ENCODE assay signal across 1 fruit fly cellular context in the genomic region with DNA sequence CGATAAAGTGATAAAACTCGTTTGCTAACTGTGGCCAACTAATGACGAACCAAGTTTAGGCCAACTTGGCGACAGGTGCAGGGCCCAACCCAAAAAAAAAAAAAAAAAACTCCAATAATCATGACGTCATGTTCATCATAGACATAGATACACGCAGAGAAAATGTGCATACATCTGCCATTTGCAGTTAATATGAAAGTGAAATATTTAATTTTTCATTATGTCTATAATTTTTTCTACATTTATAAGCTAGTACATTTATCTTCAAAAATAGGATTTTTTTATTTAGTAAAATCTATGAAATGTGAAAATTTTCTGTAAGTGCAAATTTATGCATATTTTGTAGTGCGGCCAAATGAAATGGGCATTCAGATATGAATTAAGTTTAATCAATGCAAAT.
TF ChIP-seq lines count a peak whose summit lies in the region.

No protein-coding gene starts in this region.

TF ChIP-seq in whole organism, embryonic, 481 proteins besides CTCF, POLR2A, EP300 and RAD21 (continued from another document):
- TF ChIP-seq ham (GFP tag; IDR thresholded peaks at IDR 0.05; lab: Robert Waterston, UW): no peak
- TF ChIP-seq Atf3 (GFP tag; optimal IDR thresholded peaks at IDR 0.05; lab: Kevin White, UChicago): peak; percentile 17
- no peak for TF ChIP-seq cad (GFP tag; optimal IDR thresholded peaks at IDR 0.05; lab: Kevin White, UChicago)
- no peak for TF ChIP-seq gt (GFP tag; IDR thresholded peaks at IDR 0.05; lab: Robert Waterston, UW)
- TF ChIP-seq fd96Cb (tag; optimal IDR thresholded peaks at IDR 0.05; lab: Kevin White, UChicago): peak; percentile 58
- peak; percentile 31 for TF ChIP-seq salm (tag; optimal IDR thresholded peaks at IDR 0.05; lab: Kevin White, UChicago)
- peak; percentile 87 for TF ChIP-seq Xrp1 (GFP tag; IDR thresholded peaks at IDR 0.05; lab: Robert Waterston, UW)
- no peak for TF ChIP-seq CG6854 (GFP tag; optimal IDR thresholded peaks at IDR 0.05; lab: Kevin White, UChicago)
- TF ChIP-seq gsb (GFP tag; IDR thresholded peaks at IDR 0.05; lab: Robert Waterston, UW): peak; percentile 62
- TF ChIP-seq GATAe (GFP tag; conservative IDR thresholded peaks at IDR 0.05; lab: Robert Waterston, UW): no peak; the same call in 1 of the 2 replicates
- no peak for TF ChIP-seq crc (GFP tag; optimal IDR thresholded peaks at IDR 0.05; lab: Kevin White, UChicago)
- TF ChIP-seq CG10565 (GFP tag; optimal IDR thresholded peaks at IDR 0.05; lab: Kevin White, UChicago): no peak
- TF ChIP-seq Deaf1 (tag; optimal IDR thresholded peaks at IDR 0.05; lab: Kevin White, UChicago): peak; percentile 42
- TF ChIP-seq Adf1 (GFP tag; IDR thresholded peaks at IDR 0.05; lab: Robert Waterston, UW): no peak
- peak; percentile 61; the same call in 1 of the 2 replicates for TF ChIP-seq Lim3 (GFP tag; IDR thresholded peaks at IDR 0.05; lab: Robert Waterston, UW)
- TF ChIP-seq scrt (GFP tag; optimal IDR thresholded peaks at IDR 0.05; lab: Kevin White, UChicago): peak; percentile 2
- no peak for TF ChIP-seq Hey (tag; optimal IDR thresholded peaks at IDR 0.05; lab: Kevin White, UChicago)
- no peak for TF ChIP-seq Side (GFP tag; optimal IDR thresholded peaks at IDR 0.05; lab: Kevin White, UChicago)
- peak; percentile 22 for TF ChIP-seq tx (GFP tag; optimal IDR thresholded peaks at IDR 0.05; lab: Kevin White, UChicago)
- peak; percentile 61 for TF ChIP-seq Bteb2 (GFP tag; optimal IDR thresholded peaks at IDR 0.05; lab: Kevin White, UChicago)
- no peak for TF ChIP-seq cg (GFP tag; optimal IDR thresholded peaks at IDR 0.05; lab: Kevin White, UChicago)
- TF ChIP-seq NfI (GFP tag; optimal IDR thresholded peaks at IDR 0.05; lab: Kevin White, UChicago): peak; percentile 54
- TF ChIP-seq oc (tag; optimal IDR thresholded peaks at IDR 0.05; lab: Kevin White, UChicago): peak; percentile 69
- TF ChIP-seq CG10267 (tag; optimal IDR thresholded peaks at IDR 0.05; lab: Kevin White, UChicago): peak; percentile 48
- no peak for TF ChIP-seq CG1792 (GFP tag; optimal IDR thresholded peaks at IDR 0.05; lab: Kevin White, UChicago)
- no peak for TF ChIP-seq CG9876 (GFP tag; optimal IDR thresholded peaks at IDR 0.05; lab: Kevin White, UChicago)
- peak; percentile 55 for TF ChIP-seq az2 (GFP tag; optimal IDR thresholded peaks at IDR 0.05; lab: Kevin White, UChicago)
- TF ChIP-seq CG17385 (GFP tag; optimal IDR thresholded peaks at IDR 0.05; lab: Kevin White, UChicago): peak; percentile 58
- no peak for TF ChIP-seq stwl (tag; optimal IDR thresholded peaks at IDR 0.05; lab: Kevin White, UChicago)
- no peak; the same call in 1 of the 2 replicates for TF ChIP-seq Dip2 (GFP tag; IDR thresholded peaks at IDR 0.05; lab: Robert Waterston, UW)
- peak; percentile 63 for TF ChIP-seq CG10979 (tag; optimal IDR thresholded peaks at IDR 0.05; lab: Kevin White, UChicago)
- peak; percentile 53 for TF ChIP-seq Hr3 (GFP tag; optimal IDR thresholded peaks at IDR 0.05; lab: Kevin White, UChicago)
- peak; percentile 24; the same call in 1 of the 3 replicates for TF ChIP-seq sr (GFP tag; IDR thresholded peaks at IDR 0.05; lab: Robert Waterston, UW)
- peak; percentile 88 for TF ChIP-seq slbo (GFP tag; IDR thresholded peaks at IDR 0.05; lab: Robert Waterston, UW)
- TF ChIP-seq CG17568 (GFP tag; optimal IDR thresholded peaks at IDR 0.05; lab: Kevin White, UChicago): peak; percentile 22
- peak; percentile 59 for TF ChIP-seq CG6272 (GFP tag; IDR thresholded peaks at IDR 0.05; lab: Robert Waterston, UW)
- TF ChIP-seq Awh (GFP tag; IDR thresholded peaks at IDR 0.05; lab: Robert Waterston, UW): peak; percentile 85
- TF ChIP-seq chif (GFP tag; optimal IDR thresholded peaks at IDR 0.05; lab: Kevin White, UChicago): peak; percentile 10 to 43
- no peak for TF ChIP-seq Ets97D (GFP tag; optimal IDR thresholded peaks at IDR 0.05; lab: Kevin White, UChicago)
- no peak for TF ChIP-seq CG12236 (GFP tag; optimal IDR thresholded peaks at IDR 0.05; lab: Kevin White, UChicago)
- peak; percentile 18 for TF ChIP-seq CG30020 (tag; optimal IDR thresholded peaks at IDR 0.05; lab: Kevin White, UChicago)
- peak; percentile 76 for TF ChIP-seq Ada2b (GFP tag; IDR thresholded peaks at IDR 0.05; lab: Robert Waterston, UW)
- no peak for TF ChIP-seq Fer2 (tag; optimal IDR thresholded peaks at IDR 0.05; lab: Kevin White, UChicago)
- TF ChIP-seq D (optimal IDR thresholded peaks at IDR 0.05; lab: Kevin White, UChicago): no peak
- TF ChIP-seq D (GFP tag; optimal IDR thresholded peaks at IDR 0.05; lab: Kevin White, UChicago): peak; percentile 12
- TF ChIP-seq Xbp1 (GFP tag; optimal IDR thresholded peaks at IDR 0.05; lab: Kevin White, UChicago): peak; percentile 69
- TF ChIP-seq CG17359 (tag; optimal IDR thresholded peaks at IDR 0.05; lab: Kevin White, UChicago): peak; percentile 81
- TF ChIP-seq dmrt99B (tag; optimal IDR thresholded peaks at IDR 0.05; lab: Kevin White, UChicago): peak; percentile 84
- TF ChIP-seq fd102C (GFP tag; optimal IDR thresholded peaks at IDR 0.05; lab: Kevin White, UChicago): no peak
- TF ChIP-seq sug (tag; optimal IDR thresholded peaks at IDR 0.05; lab: Kevin White, UChicago): peak; percentile 68
- TF ChIP-seq Jarid2 (GFP tag; optimal IDR thresholded peaks at IDR 0.05; lab: Kevin White, UChicago): no peak
- peak; percentile 36 for TF ChIP-seq dmrt11E (tag; optimal IDR thresholded peaks at IDR 0.05; lab: Kevin White, UChicago)
- peak; percentile 87 for TF ChIP-seq stc (GFP tag; IDR thresholded peaks at IDR 0.05; lab: Robert Waterston, UW)
- peak; percentile 42; the same call in 1 of the 3 replicates for TF ChIP-seq gce (GFP tag; IDR thresholded peaks at IDR 0.05; lab: Robert Waterston, UW)
- peak; percentile 35 for TF ChIP-seq CG15601 (tag; optimal IDR thresholded peaks at IDR 0.05; lab: Kevin White, UChicago)
- peak; percentile 15 for TF ChIP-seq CG13123 (GFP tag; optimal IDR thresholded peaks at IDR 0.05; lab: Kevin White, UChicago)
- peak; percentile 40 for TF ChIP-seq CG12155 (GFP tag; optimal IDR thresholded peaks at IDR 0.05; lab: Kevin White, UChicago)
- no peak for TF ChIP-seq CG18476 (GFP tag; optimal IDR thresholded peaks at IDR 0.05; lab: Kevin White, UChicago)
- TF ChIP-seq exex (tag; optimal IDR thresholded peaks at IDR 0.05; lab: Kevin White, UChicago): no peak
- TF ChIP-seq kay (GFP tag; optimal IDR thresholded peaks at IDR 0.05; lab: Kevin White, UChicago): peak; percentile 31
- peak; percentile 0 for TF ChIP-seq trh (GFP tag; optimal IDR thresholded peaks at IDR 0.05; lab: Kevin White, UChicago)
- peak; percentile 81 for TF ChIP-seq CG11504 (tag; optimal IDR thresholded peaks at IDR 0.05; lab: Kevin White, UChicago)
- no peak for TF ChIP-seq Usf (GFP tag; optimal IDR thresholded peaks at IDR 0.05; lab: Kevin White, UChicago)
- TF ChIP-seq YL-1 (GFP tag; optimal IDR thresholded peaks at IDR 0.05; lab: Kevin White, UChicago): no peak
- TF ChIP-seq CG13624 (GFP tag; optimal IDR thresholded peaks at IDR 0.05; lab: Kevin White, UChicago): peak; percentile 26
- TF ChIP-seq br (optimal IDR thresholded peaks at IDR 0.05; lab: Kevin White, UChicago): no peak
